Worm (Caenorhabditis elegans) whole organism, early embryonic: ENCODE results near the gene F53A2.1.

ENCODE experiments used
- B0310.2 ChIP-seq: sonication (generic microtip); optimal IDR thresholded peaks from 2 replicates; lab custom pipeline; 2016; ENCODE audit warnings: mild to moderate bottlenecking, missing genetic modification characterization, missing compliant biosample characterization
- F13C5.2 ChIP-seq: sonication (generic microtip); optimal IDR thresholded peaks from 2 replicates; lab custom pipeline; 2017; ENCODE audit warnings: mild to moderate bottlenecking, missing genetic modification characterization, inconsistent platforms, missing compliant biosample characterization
- aly-1 ChIP-seq: sonication (generic microtip); optimal IDR thresholded peaks from 2 replicates; lab custom pipeline; 2016; ENCODE audit warnings: missing genetic modification characterization, missing compliant biosample characterization
- ama-1 ChIP-seq: fragments of 150-350 bp; optimal IDR thresholded peaks from 2 replicates; lab custom pipeline; 2014
- ceh-13 ChIP-seq: fragments of 200-800 bp; sonication (Bioruptor generic); optimal IDR thresholded peaks from 2 replicates; lab custom pipeline; 2018; ENCODE audit warnings: mild to moderate bottlenecking, missing genetic modification characterization, missing compliant biosample characterization
- ceh-36 ChIP-seq: sonication (generic microtip); optimal IDR thresholded peaks from 2 replicates; lab custom pipeline; 2016; ENCODE audit warnings: missing genetic modification characterization, inconsistent platforms, missing compliant biosample characterization
- ets-7 ChIP-seq: sonication (generic microtip); optimal IDR thresholded peaks from 2 replicates; lab custom pipeline; 2016; ENCODE audit warnings: missing genotype, missing genetic modification characterization, missing compliant biosample characterization
- flt-1 ChIP-seq: fragments of 200-800 bp; sonication (Bioruptor generic); IDR thresholded peaks from 2 replicates; pipeline ENCODE4 v1.3.6; 2022; ENCODE audit warnings: missing genetic modification characterization, missing compliant biosample characterization
- hmbx-1 ChIP-seq: sonication (generic microtip); optimal IDR thresholded peaks from 2 replicates; lab custom pipeline; 2016; ENCODE audit warnings: mild to moderate bottlenecking, missing genetic modification characterization, missing compliant biosample characterization
- hmg-4 ChIP-seq: fragments of 200-800 bp; sonication (Bioruptor generic); optimal IDR thresholded peaks from 2 replicates; lab custom pipeline; 2018; ENCODE audit warnings: mild to moderate bottlenecking, missing genetic modification characterization, missing compliant biosample characterization
- hnd-1 ChIP-seq: sonication (generic microtip); optimal IDR thresholded peaks from 2 replicates; lab custom pipeline; 2016; ENCODE audit warnings: missing genetic modification characterization, missing compliant biosample characterization
- pes-1 ChIP-seq: fragments of 200-800 bp; sonication (Bioruptor generic); IDR thresholded peaks from 2 replicates; pipeline ENCODE4 v1.3.6; 2022; ENCODE audit warnings: missing genetic modification reagents, missing genetic modification characterization, missing compliant biosample characterization
- scrt-1 ChIP-seq: fragments of 200-800 bp; sonication (Bioruptor generic); IDR thresholded peaks from 2 replicates; pipeline ENCODE4 v1.3.6; 2022; ENCODE audit warnings: missing genetic modification characterization, missing compliant biosample characterization
- sea-1 ChIP-seq: fragments of 200-800 bp; sonication (Bioruptor generic); conservative IDR thresholded peaks from 2 replicates; pipeline ENCODE4 v1.3.6; 2022; ENCODE audit warnings: missing genetic modification characterization, missing compliant biosample characterization
- tbx-11 ChIP-seq: fragments of 200-800 bp; sonication (Bioruptor generic); IDR thresholded peaks from 2 replicates; pipeline ENCODE4 v1.3.6; 2022; ENCODE audit warnings: missing genetic modification characterization, missing compliant biosample characterization
- tbx-37 ChIP-seq: fragments of 200-800 bp; sonication (Bioruptor generic); conservative IDR thresholded peaks from 2 replicates; pipeline ENCODE4 v1.3.6; 2022; ENCODE audit warnings: missing genetic modification reagents, missing genetic modification characterization, missing compliant biosample characterization
- tra-4 ChIP-seq: sonication (generic microtip); optimal IDR thresholded peaks from 2 replicates; lab custom pipeline; 2017; ENCODE audit warnings: missing genetic modification characterization, missing compliant biosample characterization

F53A2.1 gene

ce11 chrIII:13346785-13347184, 22.1 kb upstream of the F53A2.1 start, which contains the start of gene mtm-6:
Gene mtm-6 (plus strand): TSS chrIII:13347085.
- TF ChIP-seq ama-1 (lab: Kevin White, UChicago): no peak
- TF ChIP-seq aly-1 (tag; lab: Kevin White, UChicago): no peak
- TF ChIP-seq hmg-4 (GFP tag; lab: Kevin White, UChicago): no peak
- no peak for TF ChIP-seq tbx-37 (GFP tag; lab: Robert Waterston, UW)

ce11 chrIII:13344538-13345136, 20.0 kb upstream of the F53A2.1 start, which contains the start of gene acaa-2:
Gene acaa-2 (plus strand): TSS chrIII:13344937.
- TF ChIP-seq tbx-11 (GFP tag; lab: Robert Waterston, UW) (no peak), aly-1 (tag; lab: Kevin White, UChicago) (no peak), hnd-1 (tag; lab: Kevin White, UChicago) (no peak), ceh-36 (tag; lab: Kevin White, UChicago) (no peak), sea-1 (no peak)

ce11 chrIII:13343562-13344139, 19.0 kb upstream of the F53A2.1 start:
- TF ChIP-seq tbx-11 (GFP tag; lab: Robert Waterston, UW) (no peak), tbx-37 (GFP tag; lab: Robert Waterston, UW) (no peak), B0310.2 (no peak), aly-1 (tag; lab: Kevin White, UChicago) (no peak), hmbx-1 (tag; lab: Kevin White, UChicago) (no peak), ceh-13 (GFP tag; lab: Kevin White, UChicago) (no peak)

- TF ChIP-seq F13C5.2 (tag; lab: Kevin White, UChicago) (no peak), ets-7 (tag; lab: Kevin White, UChicago) (no peak), B0310.2 (no peak), pes-1 (GFP tag; lab: Robert Waterston, UW) (no peak), hnd-1 (tag; lab: Kevin White, UChicago) (no peak), hmbx-1 (tag; lab: Kevin White, UChicago) (no peak), scrt-1 (GFP tag; lab: Robert Waterston, UW) (no peak), tra-4 (tag; lab: Kevin White, UChicago) (no peak), sea-1 (no peak), ceh-36 (tag; lab: Kevin White, UChicago) (no peak), aly-1 (tag; lab: Kevin White, UChicago) (no peak), flt-1 (GFP tag; lab: Robert Waterston, UW) (no peak), ceh-13 (GFP tag; lab: Kevin White, UChicago) (no peak), tbx-37 (GFP tag; lab: Robert Waterston, UW) (no peak), hmg-4 (GFP tag; lab: Kevin White, UChicago) (no peak), tbx-11 (GFP tag; lab: Robert Waterston, UW) (no peak)
These were observed 18.5 kb upstream of the F53A2.1 start, which contains the start of gene ife-1 for ce11 chrIII:13343117-13343516. Gene ife-1 (plus strand): TSS chrIII:13343417.

- no peak for TF ChIP-seq sea-1
- TF ChIP-seq hmg-4 (GFP tag; lab: Kevin White, UChicago): no peak
- no peak for TF ChIP-seq flt-1 (GFP tag; lab: Robert Waterston, UW)
- no peak for TF ChIP-seq tra-4 (tag; lab: Kevin White, UChicago)
- no peak for TF ChIP-seq aly-1 (tag; lab: Kevin White, UChicago)
- no peak for TF ChIP-seq ets-7 (tag; lab: Kevin White, UChicago)
- no peak for TF ChIP-seq tbx-37 (GFP tag; lab: Robert Waterston, UW)
- TF ChIP-seq ama-1 (lab: Kevin White, UChicago): no peak
- no peak for TF ChIP-seq hnd-1 (tag; lab: Kevin White, UChicago)
These were observed 17.6 kb upstream of the F53A2.1 start, which contains the start of gene dro-1 for ce11 chrIII:13342079-13342734. Gene dro-1 (plus strand): TSS chrIII:13342684.

- no peak for TF ChIP-seq hmbx-1 (tag; lab: Kevin White, UChicago)
- TF ChIP-seq ets-7 (tag; lab: Kevin White, UChicago): no peak
- no peak for TF ChIP-seq tra-4 (tag; lab: Kevin White, UChicago)
- TF ChIP-seq scrt-1 (GFP tag; lab: Robert Waterston, UW): no peak
- TF ChIP-seq aly-1 (tag; lab: Kevin White, UChicago): no peak
- no peak for TF ChIP-seq tbx-37 (GFP tag; lab: Robert Waterston, UW)
- no peak for TF ChIP-seq B0310.2
- no peak for TF ChIP-seq F13C5.2 (tag; lab: Kevin White, UChicago)
- TF ChIP-seq hmg-4 (GFP tag; lab: Kevin White, UChicago): no peak
- TF ChIP-seq flt-1 (GFP tag; lab: Robert Waterston, UW): no peak
- no peak for TF ChIP-seq pes-1 (GFP tag; lab: Robert Waterston, UW)
These were observed 16.6 kb upstream of the F53A2.1 start, which contains the start of gene nud-1 for ce11 chrIII:13341275-13341626. Gene nud-1 (plus strand): TSS chrIII:13341527.

ce11 chrIII:13340504-13341274, 16.1 kb upstream of the F53A2.1 start:
- TF ChIP-seq tra-4 (tag; lab: Kevin White, UChicago) (no peak), flt-1 (GFP tag; lab: Robert Waterston, UW) (no peak), sea-1 (no peak), pes-1 (GFP tag; lab: Robert Waterston, UW) (no peak), B0310.2 (no peak), ceh-36 (tag; lab: Kevin White, UChicago) (no peak), hmbx-1 (tag; lab: Kevin White, UChicago) (no peak), hnd-1 (tag; lab: Kevin White, UChicago) (no peak), aly-1 (tag; lab: Kevin White, UChicago) (no peak), F13C5.2 (tag; lab: Kevin White, UChicago) (no peak), ama-1 (lab: Kevin White, UChicago) (no peak), ets-7 (tag; lab: Kevin White, UChicago) (no peak), ceh-13 (GFP tag; lab: Kevin White, UChicago) (no peak), scrt-1 (GFP tag; lab: Robert Waterston, UW) (no peak), tbx-11 (GFP tag; lab: Robert Waterston, UW) (no peak), hmg-4 (GFP tag; lab: Kevin White, UChicago) (no peak), tbx-37 (GFP tag; lab: Robert Waterston, UW) (no peak)
